ENCODE assay signal across 4 worm cellular contexts in the genomic region with DNA sequence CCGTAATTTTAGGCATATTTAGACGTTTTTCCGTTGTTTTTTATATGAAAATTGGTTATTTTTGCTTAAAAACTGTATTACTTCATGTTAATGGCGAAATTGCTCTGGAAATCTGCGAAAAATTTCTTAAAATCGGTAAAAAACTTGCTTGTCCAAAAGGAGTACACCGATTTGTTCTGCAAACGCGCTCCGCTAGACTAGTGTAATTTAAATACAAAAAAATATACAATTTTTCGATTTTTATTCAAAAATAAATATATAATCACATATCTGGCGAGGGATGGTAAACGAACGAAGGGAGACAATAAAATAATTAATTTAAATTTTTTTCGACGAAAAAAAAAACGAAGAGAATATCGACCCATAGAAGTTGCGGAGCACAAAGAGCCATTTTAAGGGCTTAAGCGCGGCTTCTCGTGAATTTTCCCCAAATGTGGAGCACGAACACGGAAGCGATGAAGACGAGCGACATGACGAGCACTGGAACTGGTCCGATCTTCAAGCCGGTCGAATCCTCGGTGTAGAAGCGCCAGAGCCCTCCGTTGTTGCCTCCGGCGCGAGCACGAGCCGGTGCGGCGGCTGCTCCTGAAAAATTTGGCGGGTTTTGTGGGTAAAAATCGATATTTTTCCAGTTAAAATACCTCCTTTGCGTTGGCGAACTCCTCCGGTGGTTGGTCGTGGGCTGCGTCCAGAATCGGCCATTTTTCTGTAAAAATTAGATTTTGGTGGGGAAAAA.
TF ChIP-seq lines count a peak whose summit lies in the region.

A gene (minus strand): TSS at position 706 of the 736 bp plus-strand sequence.

TF ChIP-seq in whole organism, L1 larva, 84 proteins besides CTCF, POLR2A, EP300 and RAD21 (continued from another document and continues in another):
- TF ChIP-seq nhr-76 (tag; optimal IDR thresholded peaks at IDR 0.05; lab: Kevin White, UChicago), result no peak
- TF ChIP-seq nhr-19 (GFP tag; conservative IDR thresholded peaks at IDR 0.05; lab: Robert Waterston, UW), result 0 out of 2 replicates have a peak, but pooled peaks have one; percentile 2
- TF ChIP-seq nhr-84 (tag; optimal IDR thresholded peaks at IDR 0.05; lab: Kevin White, UChicago), result no peak
- TF ChIP-seq pag-3 (tag; optimal IDR thresholded peaks at IDR 0.05; lab: Kevin White, UChicago; ENCODE audit: borderline replicate concordance, insufficient read depth), result no peak
- TF ChIP-seq lir-3 (tag; optimal IDR thresholded peaks at IDR 0.05; lab: Kevin White, UChicago; ENCODE audit: poor library complexity), result no peak
- TF ChIP-seq hlh-17 (GFP tag; optimal IDR thresholded peaks at IDR 0.05; lab: Kevin White, UChicago; ENCODE audit: borderline replicate concordance), result no peak
- no peak for TF ChIP-seq tlp-1 (tag; optimal IDR thresholded peaks at IDR 0.05; lab: Kevin White, UChicago)
- TF ChIP-seq fkh-4 (tag; optimal IDR thresholded peaks at IDR 0.05; lab: Kevin White, UChicago; ENCODE audit: borderline replicate concordance), result no peak
- TF ChIP-seq unc-30 (tag; optimal IDR thresholded peaks at IDR 0.05; lab: Kevin White, UChicago), result no peak
- TF ChIP-seq ets-5 (GFP tag; IDR thresholded peaks at IDR 0.05; lab: Robert Waterston, UW), result no peak
- TF ChIP-seq nhr-90 (tag; optimal IDR thresholded peaks at IDR 0.05; lab: Kevin White, UChicago; ENCODE audit: poor library complexity), result peak; percentile 43
- TF ChIP-seq snu-23 (GFP tag; optimal IDR thresholded peaks at IDR 0.05; lab: Kevin White, UChicago), result peak; percentile 15
- TF ChIP-seq ztf-4 (tag; optimal IDR thresholded peaks at IDR 0.05; lab: Kevin White, UChicago), result peak; percentile 55
- TF ChIP-seq C04F5.9 (tag; optimal IDR thresholded peaks at IDR 0.05; lab: Kevin White, UChicago), result no peak
- no peak for TF ChIP-seq Y116A8C.19 (tag; optimal IDR thresholded peaks at IDR 0.05; lab: Kevin White, UChicago; ENCODE audit: borderline replicate concordance)
- no peak for TF ChIP-seq nhr-12 (tag; optimal IDR thresholded peaks at IDR 0.05; lab: Kevin White, UChicago)
- TF ChIP-seq aly-2 (tag; optimal IDR thresholded peaks at IDR 0.05; lab: Kevin White, UChicago), result no peak
- TF ChIP-seq hlh-4 (tag; optimal IDR thresholded peaks at IDR 0.05; lab: Kevin White, UChicago), result no peak
- no peak for TF ChIP-seq mep-1 (tag; optimal IDR thresholded peaks at IDR 0.05; lab: Kevin White, UChicago)
- TF ChIP-seq zip-4 (GFP tag; optimal IDR thresholded peaks at IDR 0.05; lab: Kevin White, UChicago), result no peak
- peak in 1 of 2 experiments; percentile 17 for TF ChIP-seq efl-1 (optimal IDR thresholded peaks at IDR 0.05; lab: Kevin White, UChicago)
- peak; percentile 17 to 52 for TF ChIP-seq efl-1 (GFP tag; optimal IDR thresholded peaks at IDR 0.05 in 1 of 2; lab: Kevin White, UChicago)
- TF ChIP-seq ces-1 (GFP tag; optimal IDR thresholded peaks at IDR 0.05; lab: Kevin White, UChicago), result no peak
- no peak for TF ChIP-seq pqm-1 (tag; optimal IDR thresholded peaks at IDR 0.05; lab: Kevin White, UChicago)
- no peak for TF ChIP-seq vab-15 (tag; optimal IDR thresholded peaks at IDR 0.05; lab: Kevin White, UChicago)
- no peak for TF ChIP-seq sox-4 (tag; optimal IDR thresholded peaks at IDR 0.05; lab: Kevin White, UChicago)
- no peak for TF ChIP-seq pax-3 (tag; optimal IDR thresholded peaks at IDR 0.05; lab: Kevin White, UChicago)
- peak; percentile 32 to 41 for TF ChIP-seq lsy-2 (tag; optimal IDR thresholded peaks at IDR 0.05; lab: Kevin White, UChicago)
- peak in 1 of 3 experiments; percentile 0 for TF ChIP-seq dpl-1 (GFP tag; optimal IDR thresholded peaks at IDR 0.05; lab: Kevin White, UChicago)

TF ChIP-seq in whole organism, L2 larva, 48 proteins besides CTCF, POLR2A, EP300 and RAD21 (continued from another document):
- TF ChIP-seq aly-2 (tag; optimal IDR thresholded peaks at IDR 0.05; lab: Kevin White, UChicago) (no peak), lin-11 (tag; optimal IDR thresholded peaks at IDR 0.05; lab: Kevin White, UChicago) (no peak), nhr-237 (tag; optimal IDR thresholded peaks at IDR 0.05; lab: Kevin White, UChicago) (no peak), ztf-4 (tag; optimal IDR thresholded peaks at IDR 0.05; lab: Kevin White, UChicago) (no peak), nhr-23 (tag; optimal IDR thresholded peaks at IDR 0.05; lab: Kevin White, UChicago) (no peak), sma-3 (GFP tag; optimal IDR thresholded peaks at IDR 0.05; lab: Kevin White, UChicago) (peak; percentile 10), ztf-1 (GFP tag; conservative IDR thresholded peaks at IDR 0.05; lab: Robert Waterston, UW) (no peak), skn-1 (tag; optimal IDR thresholded peaks at IDR 0.05; lab: Kevin White, UChicago) (no peak), unc-62 (GFP tag; optimal IDR thresholded peaks at IDR 0.05; lab: Kevin White, UChicago) (no peak), unc-55 (GFP tag; optimal IDR thresholded peaks at IDR 0.05; lab: Kevin White, UChicago) (no peak)

TF ChIP-seq in whole organism, L4 larva, 104 proteins besides CTCF, POLR2A, EP300 and RAD21 (continued from another document):
- TF ChIP-seq spr-3 (GFP tag; optimal IDR thresholded peaks at IDR 0.05; lab: Kevin White, UChicago) (no peak), F49E8.2 (tag; optimal IDR thresholded peaks at IDR 0.05; lab: Kevin White, UChicago; ENCODE audit: borderline replicate concordance) (no peak), R02D3.7 (tag; optimal IDR thresholded peaks at IDR 0.05; lab: Kevin White, UChicago) (no peak), snpc-4 (tag; optimal IDR thresholded peaks at IDR 0.05; lab: Kevin White, UChicago) (no peak), ceh-28 (tag; optimal IDR thresholded peaks at IDR 0.05; lab: Kevin White, UChicago) (no peak), Y75B8A.6 (GFP tag; IDR thresholded peaks at IDR 0.05; lab: Robert Waterston, UW) (no peak), nhr-111 (GFP tag; optimal IDR thresholded peaks at IDR 0.05; lab: Kevin White, UChicago) (no peak), hlh-11 (tag; optimal IDR thresholded peaks at IDR 0.05; lab: Kevin White, UChicago) (no peak), set-16 (GFP tag; IDR thresholded peaks at IDR 0.05; lab: Robert Waterston, UW) (peak; percentile 86), nhr-77 (tag; optimal IDR thresholded peaks at IDR 0.05; lab: Kevin White, UChicago) (peak; percentile 6), lin-38 (GFP tag; IDR thresholded peaks at IDR 0.05; lab: Robert Waterston, UW) (peak; percentile 84), daf-16 (GFP tag; optimal IDR thresholded peaks at IDR 0.05; lab: Kevin White, UChicago) (no peak), daf-16 (tag; optimal IDR thresholded peaks at IDR 0.05; lab: Kevin White, UChicago) (peak; percentile 15), dve-1 (tag; optimal IDR thresholded peaks at IDR 0.05; lab: Kevin White, UChicago; ENCODE audit: insufficient read depth) (peak; percentile 21), hlh-30 (tag; optimal IDR thresholded peaks at IDR 0.05; lab: Kevin White, UChicago; ENCODE audit: insufficient read depth) (no peak), lim-7 (GFP tag; IDR thresholded peaks at IDR 0.05; lab: Robert Waterston, UW) (no peak), ctbp-1 (GFP tag; IDR thresholded peaks at IDR 0.05; lab: Robert Waterston, UW) (no peak), saeg-2 (GFP tag; IDR thresholded peaks at IDR 0.05; lab: Robert Waterston, UW) (no peak), Y48G9A.11 (GFP tag; IDR thresholded peaks at IDR 0.05; lab: Robert Waterston, UW) (0 out of 2 replicates have a peak, but pooled peaks have one; percentile 36), ZK546.5 (tag; optimal IDR thresholded peaks at IDR 0.05; lab: Kevin White, UChicago) (no peak), lin-15B (tag; optimal IDR thresholded peaks at IDR 0.05; lab: Kevin White, UChicago) (no peak), pqm-1 (tag; optimal IDR thresholded peaks at IDR 0.05; lab: Kevin White, UChicago) (no peak), mep-1 (tag; optimal IDR thresholded peaks at IDR 0.05; lab: Kevin White, UChicago) (peak; percentile 68), lsy-2 (tag; optimal IDR thresholded peaks at IDR 0.05; lab: Kevin White, UChicago) (peak in 1 of 2 experiments; percentile 62), mdl-1 (tag; optimal IDR thresholded peaks at IDR 0.05; lab: Kevin White, UChicago) (no peak), aha-1 (tag; lab: Kevin White, UChicago) (peak; percentile 6), T20F7.1 (GFP tag; optimal IDR thresholded peaks at IDR 0.05; lab: Kevin White, UChicago) (no peak), spr-1 (tag; optimal IDR thresholded peaks at IDR 0.05; lab: Kevin White, UChicago) (peak; percentile 24), fkh-10 (GFP tag; optimal IDR thresholded peaks at IDR 0.05; lab: Kevin White, UChicago) (no peak), dmd-8 (GFP tag; IDR thresholded peaks at IDR 0.05; lab: Robert Waterston, UW) (0 out of 2 replicates have a peak, but pooled peaks have one; percentile 16), T26A8.4 (GFP tag; IDR thresholded peaks at IDR 0.05; lab: Robert Waterston, UW) (0 out of 2 replicates have a peak, but pooled peaks have one; percentile 49), daf-12 (tag; optimal IDR thresholded peaks at IDR 0.05; lab: Kevin White, UChicago) (no peak), vab-7 (GFP tag; IDR thresholded peaks at IDR 0.05; lab: Robert Waterston, UW) (peak; percentile 20; the same call in 1 of the 2 replicates), nhr-42 (GFP tag; IDR thresholded peaks at IDR 0.05; lab: Robert Waterston, UW) (0 out of 2 replicates have a peak, but pooled peaks have one; percentile 42), dmd-6 (GFP tag; IDR thresholded peaks at IDR 0.05; lab: Robert Waterston, UW) (0 out of 2 replicates have a peak, but pooled peaks have one; percentile 6), dpl-1 (GFP tag; optimal IDR thresholded peaks at IDR 0.05; lab: Kevin White, UChicago) (no peak), skn-1 (tag; optimal IDR thresholded peaks at IDR 0.05; lab: Kevin White, UChicago) (no peak), Y5F2A.4 (GFP tag; optimal IDR thresholded peaks at IDR 0.05; lab: Kevin White, UChicago) (no peak), zip-2 (tag; optimal IDR thresholded peaks at IDR 0.05; lab: Kevin White, UChicago) (no peak), daf-8 (GFP tag; IDR thresholded peaks at IDR 0.05; lab: Robert Waterston, UW) (no peak)

TF ChIP-seq in whole organism, young adult, 124 proteins besides CTCF, POLR2A, EP300 and RAD21 (continued from another document):
- TF ChIP-seq ztf-26 (tag; optimal IDR thresholded peaks at IDR 0.05; lab: Kevin White, UChicago), result no peak
- TF ChIP-seq mcd-1 (GFP tag; IDR thresholded peaks at IDR 0.05; lab: Robert Waterston, UW), result peak; percentile 66
- no peak for TF ChIP-seq ama-1 (optimal IDR thresholded peaks at IDR 0.05; lab: Kevin White, UChicago)
- peak; percentile 9 to 19 for TF ChIP-seq ama-1 (GFP tag; optimal IDR thresholded peaks at IDR 0.05; lab: Kevin White, UChicago)
- TF ChIP-seq rcor-1 (GFP tag; IDR thresholded peaks at IDR 0.05; lab: Robert Waterston, UW), result peak; percentile 13; the same call in 1 of the 2 replicates
- TF ChIP-seq sptf-2 (GFP tag; optimal IDR thresholded peaks at IDR 0.05; lab: Kevin White, UChicago), result no peak
- peak; percentile 46 for TF ChIP-seq lin-54 (GFP tag; optimal IDR thresholded peaks at IDR 0.05; lab: Kevin White, UChicago)
- no peak for TF ChIP-seq bed-1 (GFP tag; IDR thresholded peaks at IDR 0.05; lab: Robert Waterston, UW)
- TF ChIP-seq ztf-18 (tag; optimal IDR thresholded peaks at IDR 0.05; lab: Kevin White, UChicago), result peak; percentile 7
- 0 out of 2 replicates have a peak, but pooled peaks have one; percentile 38 for TF ChIP-seq zfh-2 (GFP tag; conservative IDR thresholded peaks at IDR 0.05; lab: Robert Waterston, UW)
- TF ChIP-seq atf-7 (tag; optimal IDR thresholded peaks at IDR 0.05; lab: Kevin White, UChicago), result peak; percentile 31
- no peak for TF ChIP-seq nhr-80 (tag; optimal IDR thresholded peaks at IDR 0.05; lab: Kevin White, UChicago)
- no peak for TF ChIP-seq dpl-1 (GFP tag; optimal IDR thresholded peaks at IDR 0.05; lab: Kevin White, UChicago)
- TF ChIP-seq Y53G8AR.9 (GFP tag; conservative IDR thresholded peaks at IDR 0.05; lab: Robert Waterston, UW), result peak; percentile 77; the same call in 1 of the 2 replicates
- TF ChIP-seq nhr-90 (tag; optimal IDR thresholded peaks at IDR 0.05; lab: Kevin White, UChicago), result no peak
- no peak for TF ChIP-seq F10E7.11 (tag; optimal IDR thresholded peaks at IDR 0.05; lab: Kevin White, UChicago)
- peak; percentile 49 for TF ChIP-seq snpc-1.1 (tag; optimal IDR thresholded peaks at IDR 0.05; lab: Kevin White, UChicago; ENCODE audit: insufficient read depth)
- peak in 1 of 2 experiments; percentile 82 for TF ChIP-seq let-607 (tag; optimal IDR thresholded peaks at IDR 0.05; lab: Kevin White, UChicago)
- no peak for TF ChIP-seq ztf-3 (GFP tag; optimal IDR thresholded peaks at IDR 0.05; lab: Kevin White, UChicago)
- TF ChIP-seq tbp1 (GFP tag; optimal IDR thresholded peaks at IDR 0.05; lab: Kevin White, UChicago), result peak; percentile 32
- TF ChIP-seq C06A6.2 (GFP tag; conservative IDR thresholded peaks at IDR 0.05; lab: Robert Waterston, UW), result no peak
